Fruit fly (Drosophila melanogaster) whole organism, embryonic: ENCODE results near the gene shf.

Experiments used
- C15 ChIP-seq: fragments of 200-800 bp; sonication (Bioruptor generic); IDR thresholded peaks from 3 replicates; pipeline ENCODE4 v1.3.6; 2022; ENCODE audit warnings: missing biosample characterization, missing genetic modification characterization
- CG10543 ChIP-seq: fragments of 200-800 bp; sonication (Bioruptor generic); optimal IDR thresholded peaks from 3 replicates; lab custom pipeline; 2017; ENCODE audit warnings: missing biosample characterization, mild to moderate bottlenecking, missing genetic modification characterization, moderate library complexity
- CG10565 ChIP-seq: fragments of 200-800 bp; sonication (Bioruptor generic); optimal IDR thresholded peaks from 3 replicates; lab custom pipeline; 2016; ENCODE audit warnings: missing biosample characterization, mild to moderate bottlenecking, missing genetic modification characterization
- CG11093 ChIP-seq: fragments of 200-800 bp; sonication (Bioruptor generic); IDR thresholded peaks from 3 replicates; pipeline ENCODE4 v1.3.6; 2022; ENCODE audit warnings: missing biosample characterization, missing genetic modification characterization
- CG12071 ChIP-seq: fragments of 200-800 bp; sonication (Bioruptor generic); optimal IDR thresholded peaks from 3 replicates; lab custom pipeline; 2018; ENCODE audit warnings: missing biosample characterization, mild to moderate bottlenecking, missing genetic modification characterization
- CG12104 ChIP-seq: fragments of 200-800 bp; sonication (Bioruptor generic); optimal IDR thresholded peaks from 3 replicates; lab custom pipeline; 2016; ENCODE audit warnings: missing biosample characterization, missing genetic modification characterization
- CG12942 ChIP-seq: fragments of 200-800 bp; sonication (Bioruptor generic); optimal IDR thresholded peaks from 3 replicates; lab custom pipeline; 2016; ENCODE audit warnings: missing biosample characterization, missing genetic modification characterization
- CG13287 ChIP-seq: fragments of 200-800 bp; sonication (Bioruptor generic); IDR thresholded peaks from 2 replicates; pipeline ENCODE4 v1.3.6; 2022; ENCODE audit warnings: missing biosample characterization, missing genetic modification characterization; ENCODE audit not compliant: partially characterized antibody
- CG17359 ChIP-seq: fragments of 200-800 bp; sonication (Bioruptor generic); optimal IDR thresholded peaks from 3 replicates; lab custom pipeline; 2018; ENCODE audit warnings: missing biosample characterization, mild to moderate bottlenecking, missing genetic modification characterization, moderate library complexity
- CG17385 ChIP-seq: fragments of 200-800 bp; sonication (Bioruptor generic); optimal IDR thresholded peaks from 3 replicates; lab custom pipeline; 2018; ENCODE audit warnings: missing biosample characterization, mild to moderate bottlenecking, missing genetic modification characterization
- CG1792 ChIP-seq: fragments of 200-800 bp; sonication (Bioruptor generic); optimal IDR thresholded peaks from 2 replicates; lab custom pipeline; 2016; ENCODE audit warnings: missing biosample characterization, missing genetic modification characterization
- CG1832 ChIP-seq: fragments of 200-800 bp; sonication (Bioruptor generic); optimal IDR thresholded peaks from 2 replicates; lab custom pipeline; 2017; ENCODE audit warnings: missing biosample characterization, mild to moderate bottlenecking, missing genetic modification characterization, inconsistent platforms
- CG30020 ChIP-seq: fragments of 200-800 bp; optimal IDR thresholded peaks from 2 replicates; lab custom pipeline; 2019; ENCODE audit warnings: missing biosample characterization, mild to moderate bottlenecking, missing genetic modification characterization, moderate library complexity
- CG33557 ChIP-seq: fragments of 200-800 bp; sonication (Bioruptor generic); optimal IDR thresholded peaks from 2 replicates; lab custom pipeline; 2019; ENCODE audit warnings: missing biosample characterization, mild to moderate bottlenecking, missing genetic modification characterization, moderate library complexity
- CG3726 ChIP-seq: fragments of 200-800 bp; sonication (Bioruptor generic); IDR thresholded peaks from 3 replicates; pipeline ENCODE4, ENCODE4 v1.3.6; 2022; ENCODE audit warnings: missing biosample characterization, missing genetic modification characterization
- CG3838 ChIP-seq: fragments of 200-800 bp; sonication (Bioruptor generic); optimal IDR thresholded peaks from 3 replicates; lab custom pipeline; 2016; ENCODE audit warnings: missing biosample characterization, missing genetic modification characterization
- CG4328 ChIP-seq: fragments of 200-800 bp; sonication (Bioruptor generic); optimal IDR thresholded peaks from 3 replicates; lab custom pipeline; 2017; ENCODE audit warnings: missing biosample characterization, missing genetic modification reagents, missing genetic modification characterization
- CG6765 ChIP-seq: fragments of 200-800 bp; sonication (Bioruptor generic); optimal IDR thresholded peaks from 3 replicates; lab custom pipeline; 2017; ENCODE audit warnings: missing biosample characterization, mild to moderate bottlenecking, missing genetic modification characterization
- CG6791 ChIP-seq: fragments of 200-800 bp; sonication (Bioruptor generic); IDR thresholded peaks from 3 replicates; pipeline ENCODE4 v1.3.6; 2022; ENCODE audit warnings: missing biosample characterization, missing genetic modification characterization; ENCODE audit not compliant: partially characterized antibody
- CG7372 ChIP-seq: fragments of 200-800 bp; sonication (Bioruptor generic); IDR thresholded peaks from 2 replicates; pipeline ENCODE4 v1.3.6; 2022; ENCODE audit warnings: missing biosample characterization, missing genetic modification characterization
- CG7745 ChIP-seq: fragments of 200-800 bp; sonication (Bioruptor generic); optimal IDR thresholded peaks from 2 replicates; lab custom pipeline; 2018; ENCODE audit warnings: missing biosample characterization, mild to moderate bottlenecking, missing genetic modification characterization, moderate library complexity
- CG7963 ChIP-seq: fragments of 200-800 bp; sonication (Bioruptor generic); IDR thresholded peaks from 3 replicates; pipeline ENCODE4 v1.3.6; 2022; ENCODE audit warnings: missing biosample characterization, missing genetic modification characterization; ENCODE audit not compliant: partially characterized antibody
- CG8924 ChIP-seq: fragments of 200-800 bp; optimal IDR thresholded peaks from 3 replicates; lab custom pipeline; 2019; ENCODE audit warnings: missing biosample characterization, mild to moderate bottlenecking, missing genetic modification characterization, moderate library complexity
- Deaf1 ChIP-seq: fragments of 200-800 bp; optimal IDR thresholded peaks from 3 replicates; lab custom pipeline; 2019; ENCODE audit warnings: missing biosample characterization, mild to moderate bottlenecking, missing genetic modification characterization, moderate library complexity
- Doc2 ChIP-seq: fragments of 200-800 bp; sonication (Bioruptor generic); IDR thresholded peaks from 2 replicates; pipeline ENCODE4 v1.3.6; 2022; ENCODE audit warnings: missing biosample characterization, missing genetic modification characterization
- Eip74EF ChIP-seq, 2 experiments: fragments of 200-800 bp in 1 of 2; fragments of >200 bp in 1 of 2; sonication (Bioruptor generic) in 1 of 2; optimal IDR thresholded peaks; 2 replicates each; lab custom pipeline; 2017 to 2019; ENCODE audit warnings: missing biosample characterization in 2 of 2, missing genetic modification characterization in 2 of 2, mild to moderate bottlenecking in 1 of 2, moderate library complexity in 1 of 2
- Ets97D ChIP-seq: fragments of 200-800 bp; sonication (Bioruptor generic); optimal IDR thresholded peaks from 3 replicates; lab custom pipeline; 2016; ENCODE audit warnings: missing biosample characterization, missing genetic modification characterization
- Gug ChIP-seq: fragments of 200-800 bp; sonication (Bioruptor generic); IDR thresholded peaks from 4 replicates; pipeline ENCODE4 v1.3.6; 2022; ENCODE audit warnings: missing biosample characterization, missing genetic modification characterization
- Hr78 ChIP-seq, 2 experiments: fragments of 200-800 bp in 1 of 2; fragments of >200 bp in 1 of 2; sonication (Bioruptor generic) in 1 of 2; optimal IDR thresholded peaks; 2 replicates each; lab custom pipeline; 2017 to 2019; ENCODE audit warnings: missing biosample characterization in 2 of 2, missing genetic modification characterization in 2 of 2, mild to moderate bottlenecking in 1 of 2, moderate library complexity in 1 of 2
- Meics ChIP-seq: fragments of 200-800 bp; sonication (Bioruptor generic); optimal IDR thresholded peaks from 2 replicates; lab custom pipeline; 2017; ENCODE audit warnings: missing biosample characterization, mild to moderate bottlenecking, missing genetic modification characterization
- Mes4 ChIP-seq: fragments of 200-800 bp; sonication (Bioruptor generic); optimal IDR thresholded peaks from 2 replicates; lab custom pipeline; 2016; ENCODE audit warnings: missing biosample characterization, missing genetic modification characterization
- Oaz ChIP-seq: fragments of 200-800 bp; sonication (Bioruptor generic); IDR thresholded peaks from 2 replicates; pipeline ENCODE4 v1.3.6; 2022; ENCODE audit warnings: missing biosample characterization, missing genetic modification characterization
- Oli ChIP-seq: fragments of 200-800 bp; sonication (Bioruptor generic); optimal IDR thresholded peaks from 2 replicates; lab custom pipeline; 2018; ENCODE audit warnings: missing biosample characterization, mild to moderate bottlenecking, missing genetic modification characterization, moderate library complexity
- Opbp ChIP-seq: fragments of 200-800 bp; sonication (Bioruptor generic); IDR thresholded peaks from 3 replicates; pipeline ENCODE4 v1.3.6; 2022; ENCODE audit warnings: missing biosample characterization, missing genetic modification characterization; ENCODE audit not compliant: partially characterized antibody
- Ptx1 ChIP-seq: fragments of 200-800 bp; sonication (Bioruptor generic); IDR thresholded peaks from 2 replicates; pipeline ENCODE4 v1.3.6; 2022; ENCODE audit warnings: missing biosample characterization, missing genetic modification characterization
- Sox100B ChIP-seq: fragments of 200-800 bp; sonication (Bioruptor generic); optimal IDR thresholded peaks from 3 replicates; lab custom pipeline; 2018; ENCODE audit warnings: missing biosample characterization, mild to moderate bottlenecking, missing genetic modification characterization
- ab ChIP-seq: fragments of 200-800 bp; sonication (Bioruptor generic); optimal IDR thresholded peaks from 2 replicates; lab custom pipeline; 2016; ENCODE audit warnings: missing biosample characterization, missing genetic modification characterization
- ac ChIP-seq: fragments of 200-800 bp; sonication (Bioruptor generic); optimal IDR thresholded peaks from 3 replicates; lab custom pipeline; 2017; ENCODE audit warnings: missing biosample characterization, mild to moderate bottlenecking, missing genetic modification characterization
- bab2 ChIP-seq: fragments of 200-800 bp; sonication (Bioruptor generic); optimal IDR thresholded peaks from 2 replicates; lab custom pipeline; 2016; ENCODE audit warnings: missing biosample characterization, missing genetic modification characterization
- chn ChIP-seq: fragments of 200-800 bp; sonication (Bioruptor generic); optimal IDR thresholded peaks from 2 replicates; lab custom pipeline; 2016; ENCODE audit warnings: missing biosample characterization, missing genetic modification characterization
- corto ChIP-seq: fragments of 200-800 bp; sonication (Bioruptor generic); optimal IDR thresholded peaks from 2 replicates; lab custom pipeline; 2016; ENCODE audit warnings: missing biosample characterization, mild to moderate bottlenecking, missing genetic modification characterization, moderate library complexity
- fd96Cb ChIP-seq: fragments of 200-800 bp; sonication (Bioruptor generic); optimal IDR thresholded peaks from 2 replicates; lab custom pipeline; 2018; ENCODE audit warnings: missing biosample characterization, mild to moderate bottlenecking, missing genetic modification characterization, moderate library complexity
- insv ChIP-seq, 2 experiments: fragments of 200-800 bp; sonication (Bioruptor generic); optimal IDR thresholded peaks; 3 replicates each; lab custom pipeline; 2016 to 2018; ENCODE audit warnings: missing biosample characterization in 2 of 2, missing genetic modification characterization in 2 of 2
- jigr1 ChIP-seq: fragments of 200-800 bp; sonication (Bioruptor generic); IDR thresholded peaks from 3 replicates; pipeline ENCODE4 v1.3.6; 2022; ENCODE audit warnings: missing biosample characterization, missing genetic modification characterization
- odd ChIP-seq: fragments of 200-800 bp; sonication (Bioruptor generic); optimal IDR thresholded peaks from 2 replicates; lab custom pipeline; 2017; ENCODE audit warnings: missing biosample characterization, mild to moderate bottlenecking, missing genetic modification characterization
- so ChIP-seq: fragments of 200-800 bp; sonication (Bioruptor generic); IDR thresholded peaks from 3 replicates; pipeline ENCODE4 v1.3.6; 2022; ENCODE audit warnings: missing biosample characterization, missing genetic modification characterization
- sob ChIP-seq: fragments of 200-800 bp; sonication (Bioruptor generic); IDR thresholded peaks from 2 replicates; pipeline ENCODE4 v1.3.6; 2022; ENCODE audit warnings: missing biosample characterization, missing genetic modification characterization
- stwl ChIP-seq: fragments of 200-800 bp; sonication (Bioruptor generic); optimal IDR thresholded peaks from 3 replicates; lab custom pipeline; 2018; ENCODE audit warnings: missing biosample characterization, mild to moderate bottlenecking, missing genetic modification characterization, moderate library complexity
- z ChIP-seq: fragments of 200-800 bp; sonication (Bioruptor generic); IDR thresholded peaks from 3 replicates; pipeline ENCODE4 v1.3.6; 2022; ENCODE audit warnings: missing biosample characterization, missing genetic modification characterization
- zfh2 ChIP-seq: fragments of 200-800 bp; sonication (Bioruptor generic); optimal IDR thresholded peaks from 2 replicates; lab custom pipeline; 2016; ENCODE audit warnings: missing biosample characterization, missing genetic modification characterization

shf gene

dm6 chrX:6741184-6741586 is 38.3 kb downstream of the shf start (continued):
- TF ChIP-seq Ptx1 (GFP tag; lab: Robert Waterston, UW) (peak; percentile 50), CG1792 (no peak), CG10543 (GFP tag; lab: Kevin White, UChicago) (no peak), bab2 (GFP tag; lab: Kevin White, UChicago) (no peak), CG13287 (GFP tag; lab: Robert Waterston, UW) (peak; percentile 81), corto (no peak), CG4328 (GFP tag; lab: Kevin White, UChicago) (peak; percentile 30), fd96Cb (no peak), CG3726 (GFP tag; lab: Robert Waterston, UW) (no peak), CG8924 (peak; percentile 36), CG12104 (GFP tag; lab: Kevin White, UChicago) (peak; percentile 14), CG12942 (GFP tag; lab: Kevin White, UChicago) (no peak), Sox100B (GFP tag; lab: Kevin White, UChicago) (no peak), Oaz (no peak), Eip74EF (GFP tag; optimal IDR thresholded peaks at IDR 0.05; lab: Kevin White, UChicago) (no peak), odd (GFP tag; lab: Kevin White, UChicago) (no peak), CG12071 (GFP tag; lab: Kevin White, UChicago) (peak; percentile 3), insv (GFP tag; optimal IDR thresholded peaks at IDR 0.05; lab: Kevin White, UChicago) (peak in 1 of 2 experiments; percentile 27), z (GFP tag; lab: Robert Waterston, UW) (no peak), CG10565 (no peak), CG6791 (GFP tag; lab: Robert Waterston, UW) (peak; percentile 83), CG7372 (peak; percentile 32; the same call in 1 of the 2 replicates), ab (GFP tag; lab: Kevin White, UChicago) (no peak), stwl (tag; lab: Kevin White, UChicago) (peak; percentile 56), Gug (no peak), CG1832 (GFP tag; lab: Kevin White, UChicago) (no peak), CG6765 (no peak), zfh2 (GFP tag; lab: Kevin White, UChicago) (no peak), jigr1 (GFP tag; lab: Robert Waterston, UW) (no peak), Mes4 (no peak), C15 (0 out of 3 replicates have a peak, but pooled peaks have one; percentile 5), CG30020 (peak; percentile 0), Ets97D (GFP tag; lab: Kevin White, UChicago) (peak; percentile 87), CG33557 (no peak), CG7745 (tag; lab: Kevin White, UChicago) (no peak), sob (peak; percentile 73), Opbp (GFP tag; lab: Robert Waterston, UW) (peak; percentile 84), CG3838 (GFP tag; lab: Kevin White, UChicago) (no peak), chn (GFP tag; lab: Kevin White, UChicago) (peak; percentile 46), CG17359 (tag; lab: Kevin White, UChicago) (peak; percentile 29), CG7963 (GFP tag; lab: Robert Waterston, UW) (peak; percentile 67; the same call in 2 of the 3 replicates), Deaf1 (tag; lab: Kevin White, UChicago) (no peak), Meics (GFP tag; lab: Kevin White, UChicago) (peak; percentile 56), ac (GFP tag; lab: Kevin White, UChicago) (no peak), so (peak; percentile 48; the same call in 1 of the 3 replicates), Oli (tag; lab: Kevin White, UChicago) (peak; percentile 35), Doc2 (GFP tag; lab: Robert Waterston, UW) (no peak), Hr78 (GFP tag; optimal IDR thresholded peaks at IDR 0.05; lab: Kevin White, UChicago) (no peak), CG17385 (GFP tag; lab: Kevin White, UChicago) (peak; percentile 32), CG11093 (no peak)
